Comparison of ENCODE assay signal across 4 fruit fly cellular contexts in genomic region chrX:2142275-2142934, dm6.
TF ChIP-seq lines count a peak whose summit lies in the region.

No protein-coding gene starts in this region.

- TF ChIP-seq CTCF in whole organism, embryonic (GFP tag; optimal IDR thresholded peaks at IDR 0.05; lab: Kevin White, UChicago) = no peak

TF ChIP-seq in whole organism, adult, 20 proteins besides CTCF, POLR2A, EP300 and RAD21:
- TF ChIP-seq Mnt (GFP tag; optimal IDR thresholded peaks at IDR 0.05; lab: Kevin White, UChicago) = peak; percentile 73
- TF ChIP-seq CG14711 (tag; optimal IDR thresholded peaks at IDR 0.05; lab: Kevin White, UChicago) = no peak
- no peak for TF ChIP-seq CG5204 (GFP tag; optimal IDR thresholded peaks at IDR 0.05; lab: Kevin White, UChicago)
- no peak for TF ChIP-seq CG7101 (tag; optimal IDR thresholded peaks at IDR 0.05; lab: Kevin White, UChicago)
- no peak for TF ChIP-seq kay (GFP tag; lab: Kevin White, UChicago; ENCODE audit: borderline replicate concordance)
- TF ChIP-seq cnc (optimal IDR thresholded peaks at IDR 0.05; lab: Kevin White, UChicago) = no peak
- TF ChIP-seq bab1 (GFP tag; optimal IDR thresholded peaks at IDR 0.05; lab: Kevin White, UChicago) = no peak
- TF ChIP-seq CG1620 (GFP tag; optimal IDR thresholded peaks at IDR 0.05; lab: Kevin White, UChicago) = no peak
TF ChIP-seq in whole organism, adult: peak in this region for 1.

TF ChIP-seq in whole organism, embryonic, 481 proteins besides CTCF, POLR2A, EP300 and RAD21:
- no peak for TF ChIP-seq slbo (GFP tag; IDR thresholded peaks at IDR 0.05; lab: Robert Waterston, UW)
- no peak for TF ChIP-seq esg (GFP tag; conservative IDR thresholded peaks at IDR 0.05; lab: Robert Waterston, UW)
- peak in 1 of 2 experiments; percentile 80 for TF ChIP-seq tll (GFP tag; optimal IDR thresholded peaks at IDR 0.05; lab: Kevin White, UChicago)
- peak; percentile 47 for TF ChIP-seq CG10543 (GFP tag; optimal IDR thresholded peaks at IDR 0.05; lab: Kevin White, UChicago)
- TF ChIP-seq Poxn (GFP tag; IDR thresholded peaks at IDR 0.05; lab: Robert Waterston, UW) = no peak
- TF ChIP-seq sug (tag; optimal IDR thresholded peaks at IDR 0.05; lab: Kevin White, UChicago) = peak; percentile 60
- no peak for TF ChIP-seq Fer3 (tag; optimal IDR thresholded peaks at IDR 0.05; lab: Kevin White, UChicago)
- peak; percentile 56 for TF ChIP-seq Hey (tag; optimal IDR thresholded peaks at IDR 0.05; lab: Kevin White, UChicago)
- peak; percentile 47 for TF ChIP-seq HmgZ (tag; optimal IDR thresholded peaks at IDR 0.05; lab: Kevin White, UChicago)
- no peak for TF ChIP-seq cas (GFP tag; IDR thresholded peaks at IDR 0.05; lab: Robert Waterston, UW)
- TF ChIP-seq cad (GFP tag; optimal IDR thresholded peaks at IDR 0.05; lab: Kevin White, UChicago) = peak; percentile 95
- TF ChIP-seq crp (GFP tag; optimal IDR thresholded peaks at IDR 0.05; lab: Kevin White, UChicago) = no peak
- TF ChIP-seq zen (tag; optimal IDR thresholded peaks at IDR 0.05; lab: Kevin White, UChicago) = peak; percentile 39
- TF ChIP-seq Ada2b (GFP tag; IDR thresholded peaks at IDR 0.05; lab: Robert Waterston, UW) = peak; percentile 1; the same call in 1 of the 2 replicates
- TF ChIP-seq CG15479 (GFP tag; optimal IDR thresholded peaks at IDR 0.05; lab: Kevin White, UChicago) = peak; percentile 96
- 0 out of 2 replicates have a peak, but pooled peaks have one; percentile 10 for TF ChIP-seq vvl (GFP tag; IDR thresholded peaks at IDR 0.05; lab: Robert Waterston, UW)
- peak; percentile 11 for TF ChIP-seq sd (tag; optimal IDR thresholded peaks at IDR 0.05; lab: Kevin White, UChicago)

TF ChIP-seq in whole organism, prepupa, 60 proteins besides CTCF, POLR2A, EP300 and RAD21:
- no peak for TF ChIP-seq Hr39 (GFP tag; optimal IDR thresholded peaks at IDR 0.05; lab: Kevin White, UChicago)
- peak; percentile 24 for TF ChIP-seq Sox14 (GFP tag; optimal IDR thresholded peaks at IDR 0.05; lab: Kevin White, UChicago)
- TF ChIP-seq acj6 (GFP tag; optimal IDR thresholded peaks at IDR 0.05; lab: Kevin White, UChicago) = no peak
- no peak for TF ChIP-seq CG8119 (GFP tag; IDR thresholded peaks at IDR 0.05; lab: Robert Waterston, UW)
- TF ChIP-seq CG6163 (GFP tag; IDR thresholded peaks at IDR 0.05; lab: Robert Waterston, UW) = no peak
- TF ChIP-seq Eip78C (GFP tag; lab: Kevin White, UChicago) = no peak
- TF ChIP-seq vri (GFP tag; optimal IDR thresholded peaks at IDR 0.05; lab: Kevin White, UChicago) = peak; percentile 86
- no peak for TF ChIP-seq Lpt (GFP tag; optimal IDR thresholded peaks at IDR 0.05; lab: Kevin White, UChicago)
- TF ChIP-seq Eip93F (GFP tag; optimal IDR thresholded peaks at IDR 0.05; lab: Kevin White, UChicago) = no peak
- TF ChIP-seq CG6792 (GFP tag; optimal IDR thresholded peaks at IDR 0.05; lab: Kevin White, UChicago) = no peak
- peak; percentile 78 for TF ChIP-seq svp (GFP tag; lab: Kevin White, UChicago)
- no peak for TF ChIP-seq fd59A (GFP tag; optimal IDR thresholded peaks at IDR 0.05; lab: Kevin White, UChicago)
- TF ChIP-seq Smox (GFP tag; optimal IDR thresholded peaks at IDR 0.05; lab: Kevin White, UChicago) = no peak
- TF ChIP-seq spab (GFP tag; optimal IDR thresholded peaks at IDR 0.05; lab: Kevin White, UChicago) = no peak

TF ChIP-seq in whole organism, wandering third instar larva, 38 proteins besides CTCF, POLR2A, EP300 and RAD21:
- TF ChIP-seq Rel (GFP tag; optimal IDR thresholded peaks at IDR 0.05; lab: Kevin White, UChicago) (no peak), Rel (tag; optimal IDR thresholded peaks at IDR 0.05; lab: Kevin White, UChicago) (peak; percentile 96), dmrt93B (GFP tag; optimal IDR thresholded peaks at IDR 0.05; lab: Kevin White, UChicago) (no peak)
